Fruit fly (Drosophila melanogaster) whole organism, adult: ENCODE measurements around the gene CG9920.

ENCODE experiments used
- CG12768 ChIP-seq: fragments of 200-800 bp; sonication (Bioruptor generic); optimal IDR thresholded peaks from 2 replicates; lab custom pipeline; 2017; ENCODE audit warnings: missing biosample characterization, missing genetic modification characterization, mild to moderate bottlenecking, moderate library complexity, missing genetic modification reagents
- CG1620 ChIP-seq: fragments of 200-800 bp; sonication (Bioruptor generic); optimal IDR thresholded peaks from 2 replicates; lab custom pipeline; 2016; ENCODE audit warnings: missing biosample characterization, missing genetic modification characterization
- CG7045 ChIP-seq: fragments of 200-800 bp; sonication (Bioruptor generic); optimal IDR thresholded peaks from 2 replicates; lab custom pipeline; 2017; ENCODE audit warnings: missing biosample characterization, mild to moderate bottlenecking, missing genetic modification characterization
- Clk ChIP-seq: fragments of 200-800 bp; sonication (Bioruptor generic); optimal IDR thresholded peaks from 2 replicates; lab custom pipeline; 2017; ENCODE audit warnings: missing biosample characterization, missing genetic modification characterization
- Mnt ChIP-seq: fragments of 200-800 bp; sonication (Bioruptor generic); optimal IDR thresholded peaks from 2 replicates; lab custom pipeline; 2016; ENCODE audit warnings: missing biosample characterization, mild to moderate bottlenecking, missing genetic modification characterization

- no peak for TF ChIP-seq CG12768 (GFP tag; lab: Kevin White, UChicago)
- TF ChIP-seq Clk (GFP tag; lab: Kevin White, UChicago), result no peak
- TF ChIP-seq Mnt (GFP tag; lab: Kevin White, UChicago), result no peak
- no peak for TF ChIP-seq CG7045 (GFP tag; lab: Kevin White, UChicago)
- no peak for TF ChIP-seq CG1620 (GFP tag; lab: Kevin White, UChicago)
Measured at dm6 chr3R:14065241-14065640, 32.6 kb downstream of the CG9920 start.
